Worm (Caenorhabditis elegans) whole organism, L4 larva: ENCODE measurements around the gene srh-187.

Source experiments
- F10B5.3 ChIP-seq: sonication (generic microtip); optimal IDR thresholded peaks from 2 replicates; lab custom pipeline; 2016; ENCODE audit warnings: mild to moderate bottlenecking, missing genetic modification characterization, missing compliant biosample characterization
- hlh-30 ChIP-seq: sonication (generic microtip); optimal IDR thresholded peaks from 2 replicates; lab custom pipeline; 2017; ENCODE audit warnings: antibody characterized with exemption, mild to moderate bottlenecking, missing genetic modification characterization, missing compliant biosample characterization; ENCODE audit not compliant: insufficient read depth
- saeg-2 ChIP-seq: fragments of 200-800 bp; sonication (Bioruptor generic); IDR thresholded peaks from 2 replicates; pipeline ENCODE4 v1.3.6; 2022; ENCODE audit warnings: missing genetic modification reagents, missing genetic modification characterization, missing compliant biosample characterization
- snpc-4 ChIP-seq: fragments of 150-350 bp; optimal IDR thresholded peaks from 2 replicates; lab custom pipeline; 2014; ENCODE audit warnings: missing biosample characterization, missing genetic modification characterization
- unc-62 ChIP-seq, 3 experiments: fragments of 150-350 bp in 1 of 3; sonication (generic microtip); optimal IDR thresholded peaks in 2 of 3; peaks in 1 of 3; 1 replicate in 1 of 3; 2 replicates in 2 of 3; lab custom pipeline; 2014 to 2017; ENCODE audit warnings: missing biosample characterization in 3 of 3, missing genetic modification characterization in 3 of 3, missing genetic modification reagents in 3 of 3, missing genotype in 1 of 3

- TF ChIP-seq unc-62 (GFP tag; optimal IDR thresholded peaks at IDR 0.05 in 1 of 2; lab: Kevin White, UChicago) (peak in 1 of 2 experiments; percentile 20), unc-62 (tag; optimal IDR thresholded peaks at IDR 0.05; lab: Kevin White, UChicago) (no peak), F10B5.3 (no peak), hlh-30 (tag; lab: Kevin White, UChicago) (no peak), saeg-2 (no peak), snpc-4 (tag; lab: Kevin White, UChicago) (no peak)
Measured at ce11 chrV:7374090-7374489, 34.4 kb upstream of the srh-187 start, which contains the start of gene srx-56.
